Worm (Caenorhabditis elegans): ENCODE measurements around the gene R03G5.6.
A peak's percentile ranks its signal among the peaks of the same experiment; 100 is the strongest.

Gene R03G5.6

DNA sequence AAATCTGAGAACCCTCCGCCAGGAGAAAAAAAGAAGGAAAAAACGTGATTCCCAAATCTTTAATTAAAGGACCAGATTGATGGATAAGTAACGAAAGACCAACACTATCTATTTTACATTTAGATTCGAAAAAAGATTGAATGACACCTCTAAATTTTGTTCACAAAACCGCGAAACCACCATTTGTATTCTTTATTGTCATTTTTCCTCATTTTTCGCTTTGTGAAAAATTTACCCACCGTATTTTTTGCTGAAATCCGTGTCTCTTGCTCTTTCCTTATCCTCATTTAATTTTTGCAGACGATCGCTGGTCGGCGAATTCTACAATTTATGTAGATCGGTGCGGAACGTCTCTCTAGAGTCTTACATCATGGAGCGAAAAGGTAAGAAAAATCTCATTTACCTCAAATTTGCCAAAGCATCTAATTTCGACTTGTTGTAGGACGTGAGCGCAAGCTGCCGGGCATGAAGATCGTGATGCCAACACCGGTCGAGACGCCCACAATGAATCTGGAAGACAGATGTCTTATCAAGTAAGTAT, at the start of gene R03G5.6, which contains the start of gene sek-1:
R03G5.6 (minus strand) TSS at position 491 of the 541 bp plus-strand sequence.
sek-1 (plus strand) TSS at position 301 of the 541 bp plus-strand sequence.
- no peak for TF ChIP-seq gei-8 (GFP tag; optimal IDR thresholded peaks at IDR 0.05)
- no peak for TF ChIP-seq fkh-10 (GFP tag; optimal IDR thresholded peaks at IDR 0.05)
- no peak for TF ChIP-seq ceh-62 (tag; optimal IDR thresholded peaks at IDR 0.05)
- no peak for TF ChIP-seq lin-15B (tag; optimal IDR thresholded peaks at IDR 0.05)
- TF ChIP-seq D1046.2 (GFP tag; IDR thresholded peaks at IDR 0.05), result no peak
- TF ChIP-seq ceh-82 (tag; optimal IDR thresholded peaks at IDR 0.05), result no peak
- no peak for TF ChIP-seq ama-1 (optimal IDR thresholded peaks at IDR 0.05)
- no peak for TF ChIP-seq set-16 (GFP tag; IDR thresholded peaks at IDR 0.05)
- no peak for TF ChIP-seq hif-1 (tag; optimal IDR thresholded peaks at IDR 0.05)
- TF ChIP-seq nhr-25 (tag; optimal IDR thresholded peaks at IDR 0.05; ENCODE audit: borderline replicate concordance, insufficient read depth), result no peak
- no peak for TF ChIP-seq F49E8.2 (tag; optimal IDR thresholded peaks at IDR 0.05; ENCODE audit: borderline replicate concordance)
- no peak for TF ChIP-seq fos-1 (tag; optimal IDR thresholded peaks at IDR 0.05)
- no peak for TF ChIP-seq mdt-29 (GFP tag; IDR thresholded peaks at IDR 0.05)
- TF ChIP-seq lin-13 (GFP tag; optimal IDR thresholded peaks at IDR 0.05), result no peak
- TF ChIP-seq attf-4 (tag; optimal IDR thresholded peaks at IDR 0.05), result no peak

DNA sequence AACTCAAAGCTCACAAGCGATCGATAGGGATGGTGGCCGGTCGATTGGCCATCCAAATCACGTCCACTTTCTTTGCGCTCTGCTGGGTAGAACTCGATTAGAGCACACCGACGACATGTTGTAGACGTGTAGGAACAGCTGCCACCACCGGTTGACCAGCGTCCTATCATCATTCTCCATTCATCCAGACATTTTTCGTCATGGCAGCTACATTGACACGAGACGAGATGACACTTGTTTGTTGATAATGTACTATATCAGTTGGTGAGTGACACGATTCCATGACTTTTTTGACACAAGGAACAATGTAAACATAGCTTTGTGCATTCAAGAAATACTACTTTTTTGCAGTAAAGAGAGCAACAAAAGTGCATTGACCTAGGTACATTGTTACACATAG, 49.8 kb upstream of the R03G5.6 start:
- TF ChIP-seq nhr-10 (tag; optimal IDR thresholded peaks at IDR 0.05), result no peak
- peak; percentile 54 for TF ChIP-seq hlh-11 (tag; optimal IDR thresholded peaks at IDR 0.05)
- TF ChIP-seq nhr-11 (tag; optimal IDR thresholded peaks at IDR 0.05), result peak; percentile 61
- no peak for TF ChIP-seq R02D3.7 (tag; optimal IDR thresholded peaks at IDR 0.05)
- TF ChIP-seq hif-1 (tag; optimal IDR thresholded peaks at IDR 0.05), result peak in 1 of 2 experiments; percentile 38
- peak in 1 of 2 experiments; percentile 40 for TF ChIP-seq daf-16 (GFP tag; optimal IDR thresholded peaks at IDR 0.05)
- TF ChIP-seq daf-16 (tag; optimal IDR thresholded peaks at IDR 0.05), result peak; percentile 26
- no peak for TF ChIP-seq unc-39 (tag; optimal IDR thresholded peaks at IDR 0.05)
- peak; percentile 29; the same call in 1 of the 2 replicates for TF ChIP-seq ceh-20 (GFP tag; IDR thresholded peaks at IDR 0.05)
- peak; percentile 35 for TF ChIP-seq hlh-30 (tag; optimal IDR thresholded peaks at IDR 0.05; ENCODE audit: insufficient read depth)
- TF ChIP-seq lin-38 (GFP tag; IDR thresholded peaks at IDR 0.05), result no peak
- TF ChIP-seq unc-62 (GFP tag; optimal IDR thresholded peaks at IDR 0.05 in 1 of 2), result peak in 1 of 2 experiments; percentile 93
- TF ChIP-seq unc-62 (tag; optimal IDR thresholded peaks at IDR 0.05), result no peak
- no peak for TF ChIP-seq daf-12 (tag; optimal IDR thresholded peaks at IDR 0.05)
- TF ChIP-seq hmg-1.1 (GFP tag; IDR thresholded peaks at IDR 0.05), result no peak
- TF ChIP-seq dmd-6 (GFP tag; IDR thresholded peaks at IDR 0.05), result peak; percentile 37; the same call in 1 of the 2 replicates

DNA sequence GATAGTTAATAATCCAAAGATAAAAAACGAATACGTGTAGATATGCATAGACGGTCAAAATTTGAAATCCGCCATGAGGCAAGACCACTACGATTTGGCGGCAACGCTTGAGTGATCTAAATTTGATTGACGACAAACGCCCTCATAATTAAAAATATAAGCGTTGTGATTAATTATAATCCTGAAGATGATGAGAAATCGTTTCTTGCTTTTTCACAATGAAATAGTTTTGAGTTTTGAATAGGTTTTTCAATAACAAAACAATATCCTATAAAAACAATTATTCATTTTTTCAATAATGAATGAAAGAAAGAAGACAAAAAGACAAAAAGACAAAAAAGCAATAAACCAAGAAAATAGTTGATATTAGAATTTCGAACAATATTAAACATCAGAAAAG, 30.7 kb upstream of the R03G5.6 start, which contains the start of gene C54D2.6:
C54D2.6 (minus strand) TSS at position 101 of the 400 bp plus-strand sequence.
- TF ChIP-seq ceh-62 (tag; optimal IDR thresholded peaks at IDR 0.05) (no peak), ceh-44 (GFP tag; IDR thresholded peaks at IDR 0.05) (no peak), ceh-32 (tag; optimal IDR thresholded peaks at IDR 0.05; ENCODE audit: poor library complexity) (no peak), zfp-3 (GFP tag; conservative IDR thresholded peaks at IDR 0.05) (no peak), unc-62 (GFP tag; optimal IDR thresholded peaks at IDR 0.05 in 1 of 2) (peak in 1 of 2 experiments; percentile 86), unc-62 (tag; optimal IDR thresholded peaks at IDR 0.05) (no peak), lsy-2 (tag; optimal IDR thresholded peaks at IDR 0.05) (no peak), egl-43 (GFP tag; IDR thresholded peaks at IDR 0.05) (no peak)

DNA sequence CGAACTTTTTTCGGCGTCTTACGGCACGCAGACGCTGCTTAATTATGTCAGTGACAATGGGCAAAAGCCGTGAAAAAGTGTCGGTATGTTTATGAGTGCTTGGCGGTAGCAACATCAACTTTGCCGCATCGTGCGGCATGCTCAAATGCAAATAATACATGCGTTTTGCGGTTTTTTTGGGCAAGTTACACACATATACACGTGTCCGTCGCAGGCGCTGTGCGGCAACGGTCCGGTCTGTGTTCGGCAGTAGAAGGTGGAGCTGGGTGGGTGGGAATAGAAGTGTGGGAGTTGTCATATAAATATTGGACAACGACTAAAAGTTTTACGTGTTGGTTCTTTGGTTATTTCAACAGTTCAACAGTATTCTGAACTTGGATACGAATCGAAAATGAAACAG, 25.5 kb upstream of the R03G5.6 start, which contains the start of gene idpp-11:
idpp-11 (plus strand) TSS at position 301 of the 400 bp plus-strand sequence.
- TF ChIP-seq ceh-32 (tag; optimal IDR thresholded peaks at IDR 0.05; ENCODE audit: poor library complexity), result no peak
- TF ChIP-seq hmg-1.1 (GFP tag; IDR thresholded peaks at IDR 0.05), result no peak

Measured in whole organism, L4 larva.